Worm (Caenorhabditis elegans): Measurements from ENCODE around the gene srw-129.

DNA sequence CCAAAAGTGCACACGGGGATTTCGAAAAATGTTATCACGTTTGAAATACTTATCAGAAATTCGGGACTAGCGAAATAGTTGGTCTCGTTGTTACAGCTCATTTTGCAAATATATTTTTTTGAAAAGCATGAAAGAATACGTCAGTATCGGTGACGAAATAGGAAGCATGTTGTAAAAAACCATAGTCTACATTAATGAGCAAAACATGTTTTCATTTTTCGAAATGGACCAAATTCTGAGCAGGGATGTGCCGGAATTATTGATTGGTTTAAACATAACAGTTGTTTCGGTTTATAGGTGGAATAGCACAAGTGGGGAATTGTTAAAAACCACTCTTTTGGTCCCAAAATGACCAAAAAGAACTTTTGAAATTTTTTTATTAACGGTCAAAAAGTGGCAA is 37.7 kb upstream of the srw-129 start, which contains the start of gene srh-247:
- TF ChIP-seq unc-62 (GFP tag; optimal IDR thresholded peaks at IDR 0.05 in 1 of 2) (no peak), unc-62 (tag; optimal IDR thresholded peaks at IDR 0.05) (no peak), unc-130 (GFP tag; optimal IDR thresholded peaks at IDR 0.05) (no peak), D1046.2 (GFP tag; IDR thresholded peaks at IDR 0.05) (no peak), ztf-11 (tag; optimal IDR thresholded peaks at IDR 0.05) (no peak)

Data from whole organism, L4 larva.